Worm (Caenorhabditis elegans) whole organism, young adult: Measurements from ENCODE around the gene phdh-1.

ENCODE experiments used
- C17E4.6 ChIP-seq: fragments of 200-800 bp; sonication (Bioruptor generic); IDR thresholded peaks from 2 replicates; pipeline ENCODE4 v1.3.6; 2022; ENCODE audit warnings: missing genetic modification reagents, missing genetic modification characterization, missing compliant biosample characterization
- F33H1.4 ChIP-seq: fragments of 200-800 bp; sonication (Bioruptor generic); IDR thresholded peaks from 2 replicates; pipeline ENCODE4 v1.3.6; 2022; ENCODE audit warnings: missing genetic modification reagents, missing genetic modification characterization, missing compliant biosample characterization
- ama-1 ChIP-seq, 3 experiments: fragments of 150-350 bp in 1 of 3; sonication (generic microtip) in 2 of 3; optimal IDR thresholded peaks; 2 replicates each; lab custom pipeline; 2014 to 2018; ENCODE audit warnings: missing biosample characterization in 2 of 3, missing genetic modification characterization in 2 of 3, missing genetic modification reagents in 2 of 3
- attf-5 ChIP-seq: fragments of 200-800 bp; sonication (Bioruptor generic); optimal IDR thresholded peaks from 2 replicates; lab custom pipeline; 2018; ENCODE audit warnings: mild to moderate bottlenecking, missing genetic modification characterization, missing compliant biosample characterization
- ceh-40 ChIP-seq: fragments of 200-800 bp; sonication (Bioruptor generic); IDR thresholded peaks from 2 replicates; pipeline ENCODE4 v1.3.6; 2022; ENCODE audit warnings: missing genetic modification characterization, missing compliant biosample characterization
- die-1 ChIP-seq: sonication (generic microtip); optimal IDR thresholded peaks from 2 replicates; lab custom pipeline; 2016; ENCODE audit warnings: missing genotype, mild to moderate bottlenecking, missing genetic modification characterization, missing compliant biosample characterization
- dpl-1 ChIP-seq: fragments of 150-350 bp; optimal IDR thresholded peaks from 2 replicates; lab custom pipeline; 2014; ENCODE audit warnings: missing biosample characterization, missing genetic modification reagents, missing genetic modification characterization
- hlh-26 ChIP-seq: fragments of 200-800 bp; sonication (Bioruptor generic); conservative IDR thresholded peaks from 2 replicates; pipeline ENCODE4 v1.3.6; 2022; ENCODE audit warnings: missing genetic modification reagents, missing genetic modification characterization, missing compliant biosample characterization
- pbrm-1 ChIP-seq: fragments of 200-800 bp; sonication (Bioruptor generic); IDR thresholded peaks from 2 replicates; pipeline ENCODE4 v1.3.6; 2022; ENCODE audit warnings: missing genetic modification reagents, missing genetic modification characterization, missing compliant biosample characterization
- pha-4 ChIP-seq: fragments of 150-350 bp; sonication (generic microtip); optimal IDR thresholded peaks from 2 replicates; lab custom pipeline; 2014; ENCODE audit warnings: missing biosample characterization, missing genetic modification reagents, missing genetic modification characterization

DNA sequence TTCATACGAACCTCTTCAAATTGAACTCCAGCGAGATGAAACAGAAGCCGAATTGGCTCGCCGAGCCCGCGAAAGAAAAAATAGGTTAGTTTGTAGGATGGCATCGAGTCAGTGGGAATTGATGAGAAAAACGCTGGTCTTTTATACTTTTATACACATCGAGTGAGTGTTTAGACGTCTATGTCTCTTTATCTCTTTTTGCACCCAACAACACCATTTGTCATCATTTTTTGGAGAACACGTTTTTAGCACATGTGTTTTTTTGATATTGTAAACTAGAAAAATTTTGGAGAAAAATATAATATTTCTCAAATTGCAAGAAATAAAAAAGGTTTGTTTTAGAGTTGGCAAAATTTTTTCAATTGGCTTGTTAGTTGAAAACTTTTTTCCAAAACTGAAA, 13.9 kb downstream of the phdh-1 start, which contains the start of gene gst-16:
- no peak for TF ChIP-seq pha-4 (tag; lab: Kevin White, UChicago)
- no peak for TF ChIP-seq attf-5
- TF ChIP-seq ceh-40 (GFP tag; lab: Robert Waterston, UW) = no peak
- no peak for TF ChIP-seq hlh-26
- no peak for TF ChIP-seq die-1
- no peak for TF ChIP-seq pbrm-1 (GFP tag; lab: Robert Waterston, UW)
- TF ChIP-seq ama-1 (optimal IDR thresholded peaks at IDR 0.05; lab: Kevin White, UChicago) = no peak
- TF ChIP-seq ama-1 (GFP tag; optimal IDR thresholded peaks at IDR 0.05; lab: Kevin White, UChicago) = no peak
- no peak for TF ChIP-seq dpl-1
- TF ChIP-seq C17E4.6 (GFP tag; lab: Robert Waterston, UW) = no peak
- TF ChIP-seq F33H1.4 = no peak
